Worm (Caenorhabditis elegans) whole organism, L2 larva: ENCODE measurements around the gene K08F9.3.

ENCODE experiments used
- C34F6.9 ChIP-seq: fragments of 150-350 bp; optimal IDR thresholded peaks from 2 replicates; lab custom pipeline; 2014; ENCODE audit warnings: missing biosample characterization, missing genetic modification characterization
- R02D3.7 ChIP-seq: fragments of 150-350 bp; optimal IDR thresholded peaks from 2 replicates; lab custom pipeline; 2014; ENCODE audit warnings: missing biosample characterization, missing genetic modification characterization
- Y55F3AM.14 ChIP-seq: fragments of 200-800 bp; sonication (Bioruptor generic); optimal IDR thresholded peaks from 2 replicates; lab custom pipeline; 2018; ENCODE audit warnings: mild to moderate bottlenecking, missing genetic modification characterization, missing compliant biosample characterization
- ZK546.5 ChIP-seq: sonication (generic microtip); optimal IDR thresholded peaks from 2 replicates; lab custom pipeline; 2017; ENCODE audit warnings: missing biosample characterization, missing genetic modification characterization
- alr-1 ChIP-seq: fragments of 150-350 bp; optimal IDR thresholded peaks from 2 replicates; lab custom pipeline; 2014; ENCODE audit warnings: missing biosample characterization, missing genetic modification characterization
- aly-2 ChIP-seq: fragments of 150-350 bp; optimal IDR thresholded peaks from 2 replicates; lab custom pipeline; 2014; ENCODE audit warnings: missing biosample characterization, missing genetic modification characterization
- ama-1 ChIP-seq: fragments of 150-350 bp; optimal IDR thresholded peaks from 2 replicates; lab custom pipeline; 2018; ENCODE audit warnings: inconsistent platforms
- blmp-1 ChIP-seq: sonication (generic microtip); optimal IDR thresholded peaks from 2 replicates; lab custom pipeline; 2017; ENCODE audit warnings: missing genetic modification characterization, mild to moderate bottlenecking, missing compliant biosample characterization, antibody characterized with exemption, moderate library complexity; ENCODE audit not compliant: insufficient read depth
- ceh-16 ChIP-seq: fragments of 150-350 bp; optimal IDR thresholded peaks from 2 replicates; lab custom pipeline; 2014; ENCODE audit warnings: missing biosample characterization, missing genetic modification characterization
- crh-2 ChIP-seq: sonication (generic microtip); optimal IDR thresholded peaks from 2 replicates; lab custom pipeline; 2017; ENCODE audit warnings: missing biosample characterization, missing genetic modification characterization
- dmd-4 ChIP-seq: sonication (generic microtip); optimal IDR thresholded peaks from 2 replicates; lab custom pipeline; 2017; ENCODE audit warnings: missing biosample characterization, missing genetic modification characterization
- elt-1 ChIP-seq: fragments of 150-350 bp; optimal IDR thresholded peaks from 2 replicates; lab custom pipeline; 2014; ENCODE audit warnings: missing biosample characterization, missing genetic modification characterization
- elt-3 ChIP-seq: sonication (generic microtip); optimal IDR thresholded peaks from 2 replicates; lab custom pipeline; 2017; ENCODE audit warnings: missing biosample characterization, missing genetic modification characterization
- fos-1 ChIP-seq: fragments of 150-350 bp; optimal IDR thresholded peaks from 2 replicates; lab custom pipeline; 2014; ENCODE audit warnings: missing biosample characterization, missing genetic modification characterization
- gmeb-1 ChIP-seq: fragments of 150-350 bp; optimal IDR thresholded peaks from 2 replicates; lab custom pipeline; 2014; ENCODE audit warnings: missing biosample characterization, missing genetic modification characterization
- lin-13 ChIP-seq: fragments of 150-350 bp; optimal IDR thresholded peaks from 2 replicates; lab custom pipeline; 2014; ENCODE audit warnings: missing biosample characterization, missing genetic modification reagents, missing genetic modification characterization
- lin-39 ChIP-seq: fragments of 150-350 bp; optimal IDR thresholded peaks from 2 replicates; lab custom pipeline; 2014; ENCODE audit warnings: missing biosample characterization, missing genetic modification reagents, missing genetic modification characterization
- lsy-2 ChIP-seq, 2 experiments: fragments of 150-350 bp in 1 of 2; sonication (generic microtip) in 1 of 2; optimal IDR thresholded peaks; 2 replicates each; lab custom pipeline; 2014 to 2017; ENCODE audit warnings: missing biosample characterization in 2 of 2, missing genetic modification characterization in 2 of 2
- mab-5 ChIP-seq: fragments of 150-350 bp; optimal IDR thresholded peaks from 2 replicates; lab custom pipeline; 2014; ENCODE audit warnings: missing biosample characterization, missing genetic modification characterization
- mbf-1 ChIP-seq: sonication (generic microtip); optimal IDR thresholded peaks from 2 replicates; lab custom pipeline; 2017; ENCODE audit warnings: missing biosample characterization, missing genetic modification characterization
- mdl-1 ChIP-seq, 2 experiments: fragments of 150-350 bp in 1 of 2; sonication (generic microtip) in 1 of 2; optimal IDR thresholded peaks; 2 replicates each; lab custom pipeline; 2017; ENCODE audit warnings: missing biosample characterization in 2 of 2, missing genetic modification characterization in 2 of 2
- nhr-10 ChIP-seq: sonication (generic microtip); optimal IDR thresholded peaks from 2 replicates; lab custom pipeline; 2017; ENCODE audit warnings: missing biosample characterization, missing genetic modification characterization
- nhr-12 ChIP-seq: fragments of 150-350 bp; optimal IDR thresholded peaks from 2 replicates; lab custom pipeline; 2014; ENCODE audit warnings: missing biosample characterization, missing genetic modification characterization
- nhr-129 ChIP-seq: fragments of 150-350 bp; optimal IDR thresholded peaks from 2 replicates; lab custom pipeline; 2014; ENCODE audit warnings: missing biosample characterization, missing genetic modification characterization
- nhr-21 ChIP-seq: fragments of 150-350 bp; optimal IDR thresholded peaks from 2 replicates; lab custom pipeline; 2014; ENCODE audit warnings: missing biosample characterization, missing genetic modification characterization
- nhr-237 ChIP-seq: fragments of 150-350 bp; optimal IDR thresholded peaks from 2 replicates; lab custom pipeline; 2014; ENCODE audit warnings: missing biosample characterization, missing genetic modification characterization
- nhr-25 ChIP-seq: fragments of 150-350 bp; sonication (generic microtip); optimal IDR thresholded peaks from 3 replicates; lab custom pipeline; 2014; ENCODE audit warnings: missing biosample characterization, missing genetic modification characterization
- nhr-6 ChIP-seq: fragments of 150-350 bp; optimal IDR thresholded peaks from 2 replicates; lab custom pipeline; 2014; ENCODE audit warnings: missing biosample characterization, missing genetic modification characterization
- nhr-77 ChIP-seq: fragments of 150-350 bp; optimal IDR thresholded peaks from 2 replicates; lab custom pipeline; 2014; ENCODE audit warnings: missing biosample characterization, missing genetic modification characterization
- sem-4 ChIP-seq: fragments of 150-350 bp; optimal IDR thresholded peaks from 2 replicates; lab custom pipeline; 2014; ENCODE audit warnings: missing biosample characterization, missing genetic modification reagents, missing genetic modification characterization
- skn-1 ChIP-seq: sonication (generic microtip); optimal IDR thresholded peaks from 2 replicates; lab custom pipeline; 2017; ENCODE audit warnings: missing biosample characterization, missing genetic modification characterization
- sma-3 ChIP-seq: sonication (generic microtip); optimal IDR thresholded peaks from 2 replicates; lab custom pipeline; 2016; ENCODE audit warnings: missing genetic modification reagents, missing genetic modification characterization, missing compliant biosample characterization
- sma-9 ChIP-seq, 2 experiments: fragments of 150-350 bp in 1 of 2; sonication (generic microtip) in 1 of 2; optimal IDR thresholded peaks; 2 replicates each; lab custom pipeline; 2014 to 2016; ENCODE audit warnings: missing genetic modification characterization in 2 of 2, mild to moderate bottlenecking in 1 of 2, missing biosample characterization in 1 of 2, missing compliant biosample characterization in 1 of 2, missing genetic modification reagents in 1 of 2, moderate library complexity in 1 of 2
- snpc-4 ChIP-seq: fragments of 150-350 bp; optimal IDR thresholded peaks from 2 replicates; lab custom pipeline; 2014; ENCODE audit warnings: missing biosample characterization, missing genetic modification characterization
- unc-39 ChIP-seq: fragments of 150-350 bp; optimal IDR thresholded peaks from 2 replicates; lab custom pipeline; 2014; ENCODE audit warnings: missing biosample characterization, missing genetic modification characterization
- unc-55 ChIP-seq: fragments of 150-350 bp; sonication (generic microtip); optimal IDR thresholded peaks from 3 replicates; lab custom pipeline; 2014; ENCODE audit warnings: missing biosample characterization, missing genetic modification reagents, missing genetic modification characterization
- zag-1 ChIP-seq: fragments of 150-350 bp; optimal IDR thresholded peaks from 2 replicates; lab custom pipeline; 2014; ENCODE audit warnings: missing biosample characterization, missing genetic modification characterization
- ztf-1 ChIP-seq: fragments of 200-800 bp; sonication (Bioruptor generic); conservative IDR thresholded peaks from 2 replicates; pipeline ENCODE4 v1.3.6; 2022; ENCODE audit warnings: missing genetic modification characterization, missing compliant biosample characterization
- ztf-11 ChIP-seq: sonication (generic microtip); optimal IDR thresholded peaks from 2 replicates; lab custom pipeline; 2017; ENCODE audit warnings: missing biosample characterization, missing genetic modification characterization
- ztf-4 ChIP-seq: fragments of 150-350 bp; optimal IDR thresholded peaks from 2 replicates; lab custom pipeline; 2014; ENCODE audit warnings: missing biosample characterization, missing genetic modification characterization

Gene K08F9.3

ce11 chrV:15136772-15137171 lies 3.6 kb upstream of the K08F9.3 start, which contains the start of gene aipl-1 (continued):
- TF ChIP-seq fos-1 (tag; lab: Kevin White, UChicago) (peak; percentile 72), lsy-2 (tag; optimal IDR thresholded peaks at IDR 0.05; lab: Kevin White, UChicago) (peak in 1 of 2 experiments; percentile 87), unc-39 (tag; lab: Kevin White, UChicago) (no peak), skn-1 (tag; lab: Kevin White, UChicago) (no peak), ztf-4 (tag; lab: Kevin White, UChicago) (peak; percentile 16), elt-3 (tag; lab: Kevin White, UChicago) (no peak), ZK546.5 (tag; lab: Kevin White, UChicago) (no peak), mdl-1 (tag; optimal IDR thresholded peaks at IDR 0.05; lab: Kevin White, UChicago) (no peak), R02D3.7 (tag; lab: Kevin White, UChicago) (no peak), snpc-4 (tag; lab: Kevin White, UChicago) (peak; percentile 68), ama-1 (no peak), nhr-77 (tag; lab: Kevin White, UChicago) (no peak), dmd-4 (tag; lab: Kevin White, UChicago) (no peak), sma-9 (GFP tag; optimal IDR thresholded peaks at IDR 0.05; lab: Kevin White, UChicago) (peak; percentile 79), sma-9 (tag; optimal IDR thresholded peaks at IDR 0.05; lab: Kevin White, UChicago) (no peak), blmp-1 (tag; lab: Kevin White, UChicago) (peak; percentile 72), unc-55 (GFP tag; lab: Kevin White, UChicago) (peak; percentile 97), mbf-1 (no peak), lin-13 (GFP tag; lab: Kevin White, UChicago) (peak; percentile 83)
- TF ChIP-seq, all 48 proteins: peak for 19

ce11 chrV:15139811-15140210 lies 536 bp upstream of the K08F9.3 start:
- TF ChIP-seq mbf-1 (no peak), ztf-4 (tag; lab: Kevin White, UChicago) (no peak), fos-1 (tag; lab: Kevin White, UChicago) (peak; percentile 42)

ce11 chrV:15143285-15143684 lies 2.9 kb downstream of the K08F9.3 start, which contains the start of gene K08F9.1:
Gene K08F9.1 (minus strand): TSS chrV:15143385.
- no peak for TF ChIP-seq mab-5 (tag; lab: Kevin White, UChicago)
- no peak for TF ChIP-seq elt-1
- no peak for TF ChIP-seq mbf-1
- TF ChIP-seq nhr-6 (tag; lab: Kevin White, UChicago) = no peak
- no peak for TF ChIP-seq nhr-21 (tag; lab: Kevin White, UChicago)

ce11 chrV:15143798-15144197 lies 3.5 kb downstream of the K08F9.3 start, which contains the start of gene K08F9.4:
Gene K08F9.4 (plus strand): TSS chrV:15144019.
- TF ChIP-seq nhr-77 (tag; lab: Kevin White, UChicago) (no peak), nhr-10 (tag; lab: Kevin White, UChicago) (no peak), crh-2 (tag; lab: Kevin White, UChicago) (peak; percentile 48), gmeb-1 (tag; lab: Kevin White, UChicago) (peak; percentile 72), sem-4 (peak; percentile 2), nhr-21 (tag; lab: Kevin White, UChicago) (peak; percentile 26), nhr-25 (peak; percentile 68), unc-55 (GFP tag; lab: Kevin White, UChicago) (peak; percentile 84), blmp-1 (tag; lab: Kevin White, UChicago) (peak; percentile 100), sma-9 (GFP tag; optimal IDR thresholded peaks at IDR 0.05; lab: Kevin White, UChicago) (peak; percentile 46), sma-9 (tag; optimal IDR thresholded peaks at IDR 0.05; lab: Kevin White, UChicago) (no peak), sma-3 (GFP tag; lab: Kevin White, UChicago) (peak; percentile 68), C34F6.9 (tag; lab: Kevin White, UChicago) (peak; percentile 78), nhr-129 (peak; percentile 48), lin-39 (tag; lab: Kevin White, UChicago) (no peak), ceh-16 (no peak), fos-1 (tag; lab: Kevin White, UChicago) (peak; percentile 47), lin-13 (GFP tag; lab: Kevin White, UChicago) (peak; percentile 66)

- TF ChIP-seq R02D3.7 (tag; lab: Kevin White, UChicago) (no peak), aly-2 (tag; lab: Kevin White, UChicago) (no peak), ztf-1 (no peak), ztf-11 (tag; lab: Kevin White, UChicago) (no peak), lin-13 (GFP tag; lab: Kevin White, UChicago) (no peak), nhr-12 (tag; lab: Kevin White, UChicago) (no peak), fos-1 (tag; lab: Kevin White, UChicago) (no peak), nhr-6 (tag; lab: Kevin White, UChicago) (no peak), nhr-25 (no peak), mbf-1 (no peak), ceh-16 (no peak), alr-1 (no peak), Y55F3AM.14 (GFP tag; lab: Kevin White, UChicago) (no peak), skn-1 (tag; lab: Kevin White, UChicago) (no peak), nhr-237 (tag; lab: Kevin White, UChicago) (no peak), zag-1 (no peak)
Measured at ce11 chrV:15147776-15148175, 7.4 kb downstream of the K08F9.3 start, which contains the start of gene T09F5.20. Gene T09F5.20 (minus strand): TSS chrV:15147876.
